Fruit fly (Drosophila melanogaster) S2 (cell line): ENCODE results near the gene Pih1D1.

Experiments
- CG8478 ChIP-seq: fragments of >200 bp; optimal IDR thresholded peaks from 2 replicates; lab custom pipeline; 2018
- CTCF ChIP-seq, 2 experiments: fragments of >200 bp; optimal IDR thresholded peaks; 2 replicates each; lab custom pipeline; 2018

DNA sequence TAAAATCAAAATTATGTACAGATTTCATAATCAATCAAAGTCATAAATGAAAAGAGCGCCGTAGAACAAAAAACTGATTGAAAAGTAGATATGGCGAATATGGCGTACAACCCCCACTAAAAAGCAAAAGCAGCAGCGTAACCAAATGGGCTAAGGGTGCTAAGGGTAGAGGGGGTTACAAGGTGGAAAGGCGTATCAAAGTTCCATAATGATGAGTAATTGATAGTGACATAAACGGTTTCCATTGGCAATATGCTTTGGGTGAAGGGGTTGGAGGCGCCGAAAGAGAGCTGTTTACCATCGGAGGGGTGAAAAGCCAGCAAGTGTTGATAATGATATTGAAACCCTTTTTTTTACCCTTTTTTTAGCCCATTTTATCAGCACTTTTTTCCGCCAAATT, 49.3 kb downstream of the Pih1D1 start:
- TF ChIP-seq CTCF (optimal IDR thresholded peaks at IDR 0.05; lab: Kevin White, UChicago) (no peak), CG8478 (lab: Kevin White, UChicago) (no peak)
